Worm (Caenorhabditis elegans) whole organism, L2 larva: Measurements from ENCODE around the gene T01G1.2.

ENCODE experiments used
- ama-1 ChIP-seq: fragments of 150-350 bp; optimal IDR thresholded peaks from 2 replicates; lab custom pipeline; 2018; ENCODE audit warnings: inconsistent platforms
- blmp-1 ChIP-seq: sonication (generic microtip); optimal IDR thresholded peaks from 2 replicates; lab custom pipeline; 2017; ENCODE audit warnings: missing genetic modification characterization, mild to moderate bottlenecking, missing compliant biosample characterization, antibody characterized with exemption, moderate library complexity; ENCODE audit not compliant: insufficient read depth
- ceh-82 ChIP-seq: fragments of 150-350 bp; optimal IDR thresholded peaks from 2 replicates; lab custom pipeline; 2014; ENCODE audit warnings: missing biosample characterization, missing genetic modification characterization
- egl-27 ChIP-seq: sonication (generic microtip); optimal IDR thresholded peaks from 3 replicates; lab custom pipeline; 2017; ENCODE audit warnings: missing biosample characterization, missing genetic modification reagents, missing genetic modification characterization
- lin-13 ChIP-seq: fragments of 150-350 bp; optimal IDR thresholded peaks from 2 replicates; lab custom pipeline; 2014; ENCODE audit warnings: missing biosample characterization, missing genetic modification reagents, missing genetic modification characterization
- nhr-10 ChIP-seq: sonication (generic microtip); optimal IDR thresholded peaks from 2 replicates; lab custom pipeline; 2017; ENCODE audit warnings: missing biosample characterization, missing genetic modification characterization
- nhr-237 ChIP-seq: fragments of 150-350 bp; optimal IDR thresholded peaks from 2 replicates; lab custom pipeline; 2014; ENCODE audit warnings: missing biosample characterization, missing genetic modification characterization
- nhr-77 ChIP-seq: fragments of 150-350 bp; optimal IDR thresholded peaks from 2 replicates; lab custom pipeline; 2014; ENCODE audit warnings: missing biosample characterization, missing genetic modification characterization
- skn-1 ChIP-seq: sonication (generic microtip); optimal IDR thresholded peaks from 2 replicates; lab custom pipeline; 2017; ENCODE audit warnings: missing biosample characterization, missing genetic modification characterization
- unc-62 ChIP-seq: fragments of 150-350 bp; optimal IDR thresholded peaks from 2 replicates; lab custom pipeline; 2014; ENCODE audit warnings: missing biosample characterization, missing genetic modification reagents, missing genetic modification characterization

- no peak for TF ChIP-seq nhr-237
- TF ChIP-seq ama-1, result no peak
- no peak for TF ChIP-seq lin-13
- no peak for TF ChIP-seq unc-62 (GFP tag; lab: Kevin White, UChicago)
- TF ChIP-seq egl-27 (tag; lab: Kevin White, UChicago), result no peak
- TF ChIP-seq ceh-82 (tag; lab: Kevin White, UChicago), result no peak
- TF ChIP-seq blmp-1 (tag; lab: Kevin White, UChicago), result no peak
- no peak for TF ChIP-seq skn-1
- no peak for TF ChIP-seq nhr-10 (tag; lab: Kevin White, UChicago)
- TF ChIP-seq nhr-77 (tag; lab: Kevin White, UChicago), result no peak
Observed at ce11 chrIV:11388684-11389083, 34.5 kb downstream of the T01G1.2 start.
